Worm (Caenorhabditis elegans) whole organism, L4 larva: ENCODE results near the gene F59C12.4.

Experiments
- R02D3.7 ChIP-seq: fragments of 150-350 bp; sonication (generic microtip); optimal IDR thresholded peaks from 3 replicates; lab custom pipeline; 2014; ENCODE audit warnings: missing biosample characterization, missing genetic modification characterization
- hlh-30 ChIP-seq: sonication (generic microtip); optimal IDR thresholded peaks from 2 replicates; lab custom pipeline; 2017; ENCODE audit warnings: antibody characterized with exemption, mild to moderate bottlenecking, missing genetic modification characterization, missing compliant biosample characterization; ENCODE audit not compliant: insufficient read depth
- hmg-1.1 ChIP-seq: fragments of 200-800 bp; sonication (Bioruptor generic); IDR thresholded peaks from 2 replicates; pipeline ENCODE4 v1.3.6; 2022; ENCODE audit warnings: missing genetic modification reagents, missing genetic modification characterization, missing compliant biosample characterization
- nhr-41 ChIP-seq: fragments of 200-800 bp; sonication (Bioruptor generic); IDR thresholded peaks from 2 replicates; pipeline ENCODE4 v1.3.6; 2022; ENCODE audit warnings: missing genetic modification reagents, missing genetic modification characterization, missing compliant biosample characterization
- nhr-76 ChIP-seq: fragments of 150-350 bp; optimal IDR thresholded peaks from 2 replicates; lab custom pipeline; 2014; ENCODE audit warnings: missing biosample characterization, missing genetic modification characterization
- php-3 ChIP-seq: fragments of 200-800 bp; sonication (Bioruptor generic); IDR thresholded peaks from 2 replicates; pipeline ENCODE4 v1.3.6; 2022; ENCODE audit warnings: missing genetic modification reagents, missing genetic modification characterization, missing compliant biosample characterization
- tag-97 ChIP-seq: fragments of 200-800 bp; sonication (Bioruptor generic); IDR thresholded peaks from 2 replicates; pipeline ENCODE4 v1.3.6; 2022; ENCODE audit warnings: missing genetic modification characterization, missing compliant biosample characterization
- vab-7 ChIP-seq: fragments of 200-800 bp; sonication (Bioruptor generic); IDR thresholded peaks from 2 replicates; pipeline ENCODE4 v1.3.6; 2022; ENCODE audit warnings: missing genetic modification reagents, missing genetic modification characterization, missing compliant biosample characterization

DNA sequence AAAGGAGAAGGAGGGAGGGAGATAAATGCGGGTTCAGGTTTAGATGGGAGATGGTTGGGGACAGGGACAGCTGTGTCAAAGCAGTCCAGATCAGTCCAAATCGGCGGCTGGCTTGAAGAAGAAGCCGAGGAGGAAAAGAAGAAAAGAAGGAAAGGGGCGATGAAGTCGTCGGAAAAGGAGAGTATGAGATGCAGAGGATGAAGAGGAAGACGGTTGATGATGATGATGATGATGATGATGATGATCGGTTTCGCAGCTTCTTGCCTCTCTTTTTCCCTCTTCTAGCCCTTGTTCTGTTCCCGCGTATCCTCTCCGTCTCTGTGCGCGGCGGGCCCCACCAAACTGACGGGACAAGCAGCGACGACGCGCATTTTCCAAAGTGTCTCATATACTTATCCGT, 24.4 kb upstream of the F59C12.4 start:
- no peak for TF ChIP-seq php-3 (GFP tag; lab: Robert Waterston, UW)
- no peak for TF ChIP-seq R02D3.7
- TF ChIP-seq nhr-76 (tag; lab: Kevin White, UChicago) = no peak
- no peak for TF ChIP-seq hmg-1.1 (GFP tag; lab: Robert Waterston, UW)
- no peak for TF ChIP-seq hlh-30
- no peak for TF ChIP-seq nhr-41 (GFP tag; lab: Robert Waterston, UW)
- no peak for TF ChIP-seq tag-97 (GFP tag; lab: Robert Waterston, UW)
- no peak for TF ChIP-seq vab-7 (GFP tag; lab: Robert Waterston, UW)
